Fruit fly (Drosophila melanogaster) Kc167 (cell line): Measurements from ENCODE around the gene Mcm6.

ENCODE experiments used
- Myc ChIP-seq: fragments of >200 bp; optimal IDR thresholded peaks from 2 replicates; lab custom pipeline; 2017; ENCODE audit warnings: missing external identifiers
- Sin3A ChIP-seq: fragments of >200 bp; optimal IDR thresholded peaks from 2 replicates; lab custom pipeline; 2018; ENCODE audit warnings: missing external identifiers
- h ChIP-seq: fragments of >200 bp; optimal IDR thresholded peaks from 3 replicates; lab custom pipeline; 2018; ENCODE audit warnings: missing external identifiers
- insv ChIP-seq: fragments of >200 bp; optimal IDR thresholded peaks from 3 replicates; lab custom pipeline; 2018; ENCODE audit warnings: missing external identifiers
- psq ChIP-seq: fragments of >200 bp; optimal IDR thresholded peaks from 2 replicates; lab custom pipeline; 2017; ENCODE audit warnings: missing external identifiers
- ttk ChIP-seq: sonication (Bioruptor generic); optimal IDR thresholded peaks from 2 replicates; lab custom pipeline; 2017; ENCODE audit warnings: missing external identifiers

The Mcm6 gene

dm6 chrX:6656626-6657558, 17.3 kb upstream of the Mcm6 start:
- TF ChIP-seq insv: no peak
- TF ChIP-seq Sin3A: no peak
- TF ChIP-seq ttk (lab: Kevin White, UChicago): no peak

- no peak for TF ChIP-seq Myc
- no peak for TF ChIP-seq insv
- TF ChIP-seq ttk (lab: Kevin White, UChicago): no peak
- TF ChIP-seq Sin3A: no peak
- TF ChIP-seq psq (lab: Kevin White, UChicago): no peak
- no peak for TF ChIP-seq h (lab: Kevin White, UChicago)
Measured at dm6 chrX:6659919-6660318, 14.3 kb upstream of the Mcm6 start.

dm6 chrX:6661392-6661837, 12.8 kb upstream of the Mcm6 start, which contains the start of the genes CG3224 and Ctr1A:
CG3224 (minus strand) TSS chrX:6661462.
Ctr1A (plus strand) TSS chrX:6661647.
- TF ChIP-seq ttk (lab: Kevin White, UChicago) (no peak), Sin3A (no peak), Myc (no peak), psq (lab: Kevin White, UChicago) (no peak), h (lab: Kevin White, UChicago) (no peak), insv (no peak)

dm6 chrX:6661880-6662279, 12.3 kb upstream of the Mcm6 start:
- TF ChIP-seq ttk (lab: Kevin White, UChicago) (no peak), h (lab: Kevin White, UChicago) (no peak), Sin3A (no peak), insv (no peak), Myc (no peak), psq (lab: Kevin White, UChicago) (no peak)

dm6 chrX:6662378-6662777, 11.8 kb upstream of the Mcm6 start:
- TF ChIP-seq insv (no peak), psq (lab: Kevin White, UChicago) (no peak), h (lab: Kevin White, UChicago) (no peak)

dm6 chrX:6662876-6663551, 11.2 kb upstream of the Mcm6 start:
- TF ChIP-seq Myc (no peak), insv (no peak)

dm6 chrX:6663976-6664375, 10.2 kb upstream of the Mcm6 start:
- TF ChIP-seq h (lab: Kevin White, UChicago) (no peak), Myc (no peak), Sin3A (no peak), insv (no peak), ttk (lab: Kevin White, UChicago) (no peak), psq (lab: Kevin White, UChicago) (no peak)

dm6 chrX:6677826-6678489, 3.8 kb downstream of the Mcm6 start, which contains the start of gene Fum1:
Fum1 (plus strand) TSS chrX:6678424.
- TF ChIP-seq ttk (lab: Kevin White, UChicago) (no peak), Sin3A (peak; percentile 28)

dm6 chrX:6678635-6679501, 4.7 kb downstream of the Mcm6 start, which contains the start of gene ND-ASHI:
ND-ASHI (minus strand) TSS chrX:6679118.
- TF ChIP-seq ttk (lab: Kevin White, UChicago): no peak
- TF ChIP-seq Myc: no peak
- no peak for TF ChIP-seq h (lab: Kevin White, UChicago)

dm6 chrX:6679502-6679810, 5.3 kb downstream of the Mcm6 start:
- TF ChIP-seq insv (no peak), h (lab: Kevin White, UChicago) (no peak)

dm6 chrX:6681467-6681866, 7.3 kb downstream of the Mcm6 start, which contains the start of gene Fum2:
Fum2 (plus strand) TSS chrX:6681767.
- TF ChIP-seq h (lab: Kevin White, UChicago): no peak
- TF ChIP-seq ttk (lab: Kevin White, UChicago): no peak
- no peak for TF ChIP-seq insv
- TF ChIP-seq Sin3A: no peak
- TF ChIP-seq psq (lab: Kevin White, UChicago): no peak
- TF ChIP-seq Myc: no peak
